Worm (Caenorhabditis elegans): ENCODE measurements around the gene F43B10.1.

DNA sequence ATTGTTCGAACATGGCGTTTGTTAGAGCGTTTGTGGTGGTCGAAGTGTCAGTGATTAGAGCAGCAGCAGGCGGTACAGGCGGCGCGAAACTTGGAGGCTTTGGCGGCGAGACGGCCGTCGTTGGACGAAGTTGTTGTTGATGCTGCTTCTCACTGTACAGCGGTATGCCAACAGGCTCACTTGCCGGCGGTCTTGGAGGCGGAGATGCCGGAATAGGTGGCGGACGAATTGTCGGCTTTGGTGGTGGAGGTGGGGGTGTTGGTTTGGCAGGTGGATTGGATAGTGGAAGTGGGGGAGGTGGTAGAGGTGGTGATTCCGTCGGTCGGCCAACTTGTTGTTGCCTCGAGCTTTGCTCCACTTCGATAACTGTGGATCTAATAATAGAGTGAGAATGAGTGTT lies 8.6 kb upstream of the F43B10.1 start:
- TF ChIP-seq snpc-4 (tag; optimal IDR thresholded peaks at IDR 0.05) (no peak), skn-1 (tag; optimal IDR thresholded peaks at IDR 0.05) (no peak), lin-39 (tag; optimal IDR thresholded peaks at IDR 0.05) (no peak), zag-1 (tag; optimal IDR thresholded peaks at IDR 0.05) (no peak), nhr-28 (tag; optimal IDR thresholded peaks at IDR 0.05) (no peak), lin-15B (tag; optimal IDR thresholded peaks at IDR 0.05) (no peak), nhr-11 (tag; optimal IDR thresholded peaks at IDR 0.05) (no peak), mdt-29 (GFP tag; IDR thresholded peaks at IDR 0.05) (no peak), daf-19 (GFP tag; conservative IDR thresholded peaks at IDR 0.05) (no peak), nhr-25 (tag; optimal IDR thresholded peaks at IDR 0.05; ENCODE audit: borderline replicate concordance, insufficient read depth) (no peak), F44E2.7 (GFP tag; IDR thresholded peaks at IDR 0.05) (no peak), mep-1 (tag; optimal IDR thresholded peaks at IDR 0.05) (no peak)

All from whole organism, L4 larva.